Worm (Caenorhabditis elegans): ENCODE measurements around the gene pei-2.

pei-2 gene

DNA sequence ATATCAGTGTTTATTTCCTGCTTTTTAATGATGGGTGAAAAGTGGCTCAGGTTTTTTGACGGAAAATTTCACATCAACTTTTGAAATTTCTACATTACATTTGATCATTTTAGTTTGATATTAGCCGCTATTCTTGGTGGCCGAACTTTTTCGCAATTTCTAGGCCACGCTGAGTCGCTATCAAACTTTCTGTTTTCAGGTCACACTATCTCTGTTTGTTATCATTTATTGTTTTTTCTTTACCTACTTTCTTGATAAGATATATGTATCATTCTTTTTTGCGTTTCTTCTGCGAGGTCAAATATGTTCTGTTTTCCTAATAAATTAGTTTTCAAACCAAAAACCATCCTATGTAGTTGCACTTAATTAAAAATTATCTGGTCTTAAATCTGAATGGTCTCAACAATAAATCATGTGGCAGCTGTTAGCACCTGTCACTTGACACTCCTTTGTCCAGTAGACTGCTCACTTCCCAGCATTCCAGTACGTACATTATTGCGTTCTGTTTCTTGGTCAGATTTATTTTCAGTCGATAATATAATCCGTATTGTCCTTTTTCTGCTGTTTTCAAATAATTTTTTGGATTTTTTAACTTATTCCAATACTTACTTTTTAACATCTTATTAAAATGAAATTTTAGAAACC is 37.1 kb upstream of the pei-2 start:
- no peak for TF ChIP-seq elt-1 (tag; optimal IDR thresholded peaks at IDR 0.05; ENCODE audit: borderline replicate concordance, insufficient read depth)
- no peak for TF ChIP-seq unc-39 (tag; optimal IDR thresholded peaks at IDR 0.05)
- TF ChIP-seq mep-1 (tag; optimal IDR thresholded peaks at IDR 0.05): no peak
- no peak for TF ChIP-seq ham-2 (GFP tag; optimal IDR thresholded peaks at IDR 0.05)
- no peak for TF ChIP-seq lsy-2 (tag; optimal IDR thresholded peaks at IDR 0.05)
- TF ChIP-seq snpc-4 (tag; optimal IDR thresholded peaks at IDR 0.05): no peak
- TF ChIP-seq unc-120 (tag; optimal IDR thresholded peaks at IDR 0.05; ENCODE audit: poor library complexity, severe bottlenecking): no peak
- no peak for TF ChIP-seq nhr-28 (tag; optimal IDR thresholded peaks at IDR 0.05)
- TF ChIP-seq ceh-39 (tag; optimal IDR thresholded peaks at IDR 0.05): no peak
- no peak for TF ChIP-seq pha-4 (tag; optimal IDR thresholded peaks at IDR 0.05)
- no peak for TF ChIP-seq sem-2 (GFP tag; optimal IDR thresholded peaks at IDR 0.05)
- TF ChIP-seq tbx-8 (GFP tag; optimal IDR thresholded peaks at IDR 0.05): no peak
- TF ChIP-seq ceh-83 (GFP tag; optimal IDR thresholded peaks at IDR 0.05): no peak
- no peak for TF ChIP-seq cnd-1 (tag; optimal IDR thresholded peaks at IDR 0.05)
- no peak for TF ChIP-seq sptf-1 (tag; optimal IDR thresholded peaks at IDR 0.05)
- no peak for TF ChIP-seq nhr-237 (tag; optimal IDR thresholded peaks at IDR 0.05)
- peak; percentile 93 for TF ChIP-seq unc-62 (GFP tag; optimal IDR thresholded peaks at IDR 0.05)
- TF ChIP-seq flh-1 (GFP tag; optimal IDR thresholded peaks at IDR 0.05): no peak
- peak; percentile 86 for TF ChIP-seq mab-5 (tag; optimal IDR thresholded peaks at IDR 0.05)
- TF ChIP-seq ceh-43 (GFP tag; optimal IDR thresholded peaks at IDR 0.05): no peak
- no peak for TF ChIP-seq ztf-11 (tag; optimal IDR thresholded peaks at IDR 0.05)
- TF ChIP-seq bed-3 (GFP tag; optimal IDR thresholded peaks at IDR 0.05): no peak
- TF ChIP-seq lin-32 (GFP tag; optimal IDR thresholded peaks at IDR 0.05): peak; percentile 4
- TF ChIP-seq blmp-1 (tag; optimal IDR thresholded peaks at IDR 0.05): no peak
- peak; percentile 67 for TF ChIP-seq nhr-2 (tag; optimal IDR thresholded peaks at IDR 0.05)
- TF ChIP-seq nhr-12 (tag; optimal IDR thresholded peaks at IDR 0.05): no peak
- TF ChIP-seq mls-2 (tag; optimal IDR thresholded peaks at IDR 0.05): no peak
- TF ChIP-seq hlh-1 (tag; optimal IDR thresholded peaks at IDR 0.05): peak; percentile 77

DNA sequence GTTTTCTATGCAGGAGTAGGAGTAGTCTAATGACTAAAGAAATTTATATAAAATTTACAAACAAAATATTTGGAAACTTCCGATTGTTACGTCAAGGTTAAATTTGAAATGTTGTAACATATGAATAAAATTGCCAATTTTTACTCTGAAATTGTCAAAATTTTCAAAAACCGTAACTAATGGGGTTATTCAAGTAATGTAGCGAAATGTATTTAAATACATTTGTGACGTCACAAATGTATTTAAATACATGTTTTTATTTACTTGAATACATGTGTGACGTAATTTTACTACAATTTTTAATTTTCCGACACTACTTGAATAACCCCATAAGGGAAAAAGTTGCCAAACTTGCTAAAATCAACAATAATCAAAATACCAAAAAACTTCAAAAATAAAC is 30.1 kb upstream of the pei-2 start:
- TF ChIP-seq zip-8 (tag; optimal IDR thresholded peaks at IDR 0.05) (peak; percentile 91), hlh-1 (tag; optimal IDR thresholded peaks at IDR 0.05) (no peak), sem-2 (GFP tag; optimal IDR thresholded peaks at IDR 0.05) (no peak), lsy-2 (tag; optimal IDR thresholded peaks at IDR 0.05) (no peak)

DNA sequence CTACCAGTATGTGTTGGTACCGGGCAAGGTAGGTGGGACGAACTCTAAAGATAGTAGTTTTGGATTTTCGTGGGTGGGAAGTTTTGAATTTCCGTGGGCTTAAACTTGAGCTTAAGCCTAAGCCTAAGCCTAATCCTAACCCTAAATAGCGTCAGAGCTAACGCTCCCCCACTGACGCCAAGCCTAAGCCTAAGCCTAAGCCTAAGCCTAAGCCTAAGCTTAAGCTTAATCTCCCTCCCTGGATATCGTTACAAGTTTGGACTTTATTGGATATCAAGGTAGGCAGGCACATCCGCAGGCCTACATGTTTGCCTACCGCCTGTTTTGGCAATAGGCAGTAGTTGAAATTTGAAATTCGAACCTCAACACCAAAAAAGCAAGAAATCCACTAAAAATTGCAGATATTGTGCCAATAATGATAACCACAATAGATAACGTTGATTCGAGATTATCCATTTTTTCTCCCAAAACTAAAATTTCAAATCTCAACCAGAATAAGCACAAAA is 29.3 kb upstream of the pei-2 start, which contains the start of gene K10C9.4:
TSS of gene K10C9.4 (minus strand) at position 456 of the 506 bp plus-strand sequence.
- TF ChIP-seq unc-62 (GFP tag; optimal IDR thresholded peaks at IDR 0.05) (no peak), ceh-43 (GFP tag; optimal IDR thresholded peaks at IDR 0.05) (no peak), nhr-12 (tag; optimal IDR thresholded peaks at IDR 0.05) (no peak), lsy-2 (tag; optimal IDR thresholded peaks at IDR 0.05) (no peak), unc-120 (tag; optimal IDR thresholded peaks at IDR 0.05; ENCODE audit: poor library complexity, severe bottlenecking) (no peak), snpc-4 (tag; optimal IDR thresholded peaks at IDR 0.05) (no peak), flh-1 (GFP tag; optimal IDR thresholded peaks at IDR 0.05) (no peak), nhr-2 (tag; optimal IDR thresholded peaks at IDR 0.05) (no peak), pha-4 (tag; optimal IDR thresholded peaks at IDR 0.05) (no peak), M03D4.4 (tag; optimal IDR thresholded peaks at IDR 0.05) (no peak), nhr-28 (tag; optimal IDR thresholded peaks at IDR 0.05) (no peak), sptf-1 (tag; optimal IDR thresholded peaks at IDR 0.05) (no peak), elt-1 (tag; optimal IDR thresholded peaks at IDR 0.05; ENCODE audit: borderline replicate concordance, insufficient read depth) (no peak)

DNA sequence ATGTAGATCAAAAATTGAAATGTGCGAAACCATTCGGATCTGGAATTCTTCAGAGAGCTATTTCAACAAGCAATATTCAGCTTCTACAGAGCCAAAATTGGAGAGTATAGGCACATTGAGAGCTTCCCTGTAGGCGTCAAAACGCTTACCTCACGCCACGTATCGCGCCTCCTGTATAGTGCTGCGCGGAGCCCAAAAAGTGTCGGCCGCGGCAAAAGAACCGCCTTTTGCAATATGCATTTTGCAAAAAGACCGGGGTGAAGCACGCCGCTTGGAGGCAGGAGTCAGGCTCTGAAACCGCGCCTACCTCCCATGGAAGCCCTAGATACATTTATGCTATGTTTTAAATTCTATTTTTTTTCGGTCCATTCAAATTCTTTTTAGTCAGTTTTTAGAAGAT is 28.4 kb upstream of the pei-2 start:
- no peak for TF ChIP-seq drap-1 (GFP tag; optimal IDR thresholded peaks at IDR 0.05)
- no peak for TF ChIP-seq elt-3 (tag; optimal IDR thresholded peaks at IDR 0.05)
- no peak for TF ChIP-seq lin-32 (GFP tag; optimal IDR thresholded peaks at IDR 0.05)
- no peak for TF ChIP-seq snpc-4 (tag; optimal IDR thresholded peaks at IDR 0.05)
- no peak for TF ChIP-seq ceh-43 (GFP tag; optimal IDR thresholded peaks at IDR 0.05)
- no peak for TF ChIP-seq blmp-1 (tag; optimal IDR thresholded peaks at IDR 0.05)
